Fruit fly (Drosophila melanogaster): ENCODE data around the gene CG4115.

The CG4115 gene

dm6 chr3R:12359837-12360236 is at the start of gene CG4115:
Gene CG4115, plus strand, starts transcription at chr3R:12360008.
- peak; percentile 33; the same call in 1 of the 2 replicates for TF ChIP-seq Ets98B (GFP tag; IDR thresholded peaks at IDR 0.05)
- no peak for TF ChIP-seq fd96Ca (GFP tag; IDR thresholded peaks at IDR 0.05)

dm6 chr3R:12311053-12311452 is 48.8 kb upstream of the CG4115 start, which contains the start of gene CG4066:
Gene CG4066, plus strand, starts transcription at chr3R:12311353.
- no peak for TF ChIP-seq Snoo (tag; optimal IDR thresholded peaks at IDR 0.05)
- no peak for TF ChIP-seq CG8159 (tag; optimal IDR thresholded peaks at IDR 0.05)
- no peak for TF ChIP-seq CG12605 (GFP tag; IDR thresholded peaks at IDR 0.05)
- no peak for TF ChIP-seq CG32121 (GFP tag; IDR thresholded peaks at IDR 0.05)
- no peak for TF ChIP-seq CG15710 (tag; optimal IDR thresholded peaks at IDR 0.05)
- TF ChIP-seq CG13204 (GFP tag; optimal IDR thresholded peaks at IDR 0.05): no peak
- TF ChIP-seq CG10348 (GFP tag; IDR thresholded peaks at IDR 0.05): no peak
- TF ChIP-seq fd96Ca (GFP tag; IDR thresholded peaks at IDR 0.05): no peak
- no peak for TF ChIP-seq rn (GFP tag; IDR thresholded peaks at IDR 0.05)
- no peak for TF ChIP-seq EcR (GFP tag; optimal IDR thresholded peaks at IDR 0.05)
- no peak for TF ChIP-seq CG8301 (tag; optimal IDR thresholded peaks at IDR 0.05)
- TF ChIP-seq CG17806 (tag; optimal IDR thresholded peaks at IDR 0.05): no peak

dm6 chr3R:12314236-12314635 is 45.6 kb upstream of the CG4115 start:
- TF ChIP-seq Pif1A (GFP tag; optimal IDR thresholded peaks at IDR 0.05) (peak; percentile 56), Pif1B (GFP tag; optimal IDR thresholded peaks at IDR 0.05) (peak; percentile 70), CG9948 (tag; optimal IDR thresholded peaks at IDR 0.05) (peak; percentile 85), rn (GFP tag; IDR thresholded peaks at IDR 0.05) (no peak), CG14655 (GFP tag; optimal IDR thresholded peaks at IDR 0.05) (peak; percentile 71), CG34367 (tag; optimal IDR thresholded peaks at IDR 0.05) (peak; percentile 75), Snoo (tag; optimal IDR thresholded peaks at IDR 0.05) (peak; percentile 77), CG8301 (tag; optimal IDR thresholded peaks at IDR 0.05) (peak; percentile 45), D1 (tag; optimal IDR thresholded peaks at IDR 0.05) (peak; percentile 46), CG17806 (tag; optimal IDR thresholded peaks at IDR 0.05) (peak; percentile 86), CG15710 (tag; optimal IDR thresholded peaks at IDR 0.05) (peak; percentile 79), EcR (GFP tag; optimal IDR thresholded peaks at IDR 0.05) (no peak), CG12605 (GFP tag; IDR thresholded peaks at IDR 0.05) (peak; percentile 14; the same call in 1 of the 2 replicates), CG10348 (GFP tag; IDR thresholded peaks at IDR 0.05) (no peak), gl (tag; optimal IDR thresholded peaks at IDR 0.05) (peak; percentile 72), CG4496 (GFP tag; IDR thresholded peaks at IDR 0.05) (peak; percentile 59; the same call in 2 of the 3 replicates), CG13204 (GFP tag; optimal IDR thresholded peaks at IDR 0.05) (peak; percentile 36), fd96Ca (GFP tag; IDR thresholded peaks at IDR 0.05) (peak; percentile 37; the same call in 1 of the 3 replicates), CG8159 (tag; optimal IDR thresholded peaks at IDR 0.05) (peak; percentile 88), Ets98B (GFP tag; IDR thresholded peaks at IDR 0.05) (no peak), CG32121 (GFP tag; IDR thresholded peaks at IDR 0.05) (no peak)

dm6 chr3R:12315455-12315854 is 44.4 kb upstream of the CG4115 start:
- TF ChIP-seq CG10348 (GFP tag; IDR thresholded peaks at IDR 0.05) (no peak), EcR (GFP tag; optimal IDR thresholded peaks at IDR 0.05) (no peak), CG15710 (tag; optimal IDR thresholded peaks at IDR 0.05) (no peak), CG8301 (tag; optimal IDR thresholded peaks at IDR 0.05) (peak; percentile 68), gl (tag; optimal IDR thresholded peaks at IDR 0.05) (no peak), Pif1A (GFP tag; optimal IDR thresholded peaks at IDR 0.05) (no peak), CG8159 (tag; optimal IDR thresholded peaks at IDR 0.05) (peak; percentile 21), CG14655 (GFP tag; optimal IDR thresholded peaks at IDR 0.05) (peak; percentile 83), Pif1B (GFP tag; optimal IDR thresholded peaks at IDR 0.05) (peak; percentile 6), rn (GFP tag; IDR thresholded peaks at IDR 0.05) (no peak), Ets98B (GFP tag; IDR thresholded peaks at IDR 0.05) (no peak; the same call in 1 of the 2 replicates), CG13204 (GFP tag; optimal IDR thresholded peaks at IDR 0.05) (no peak), CG9948 (tag; optimal IDR thresholded peaks at IDR 0.05) (peak; percentile 38), CG4496 (GFP tag; IDR thresholded peaks at IDR 0.05) (no peak), CG32121 (GFP tag; IDR thresholded peaks at IDR 0.05) (no peak), CG34367 (tag; optimal IDR thresholded peaks at IDR 0.05) (no peak), Snoo (tag; optimal IDR thresholded peaks at IDR 0.05) (no peak), CG17806 (tag; optimal IDR thresholded peaks at IDR 0.05) (peak; percentile 37), CG12605 (GFP tag; IDR thresholded peaks at IDR 0.05) (peak; percentile 38; the same call in 1 of the 2 replicates), D1 (tag; optimal IDR thresholded peaks at IDR 0.05) (no peak), fd96Ca (GFP tag; IDR thresholded peaks at IDR 0.05) (0 out of 3 replicates have a peak, but pooled peaks have one; percentile 46)

dm6 chr3R:12316420-12316819 is 43.4 kb upstream of the CG4115 start:
- TF ChIP-seq Pif1A (GFP tag; optimal IDR thresholded peaks at IDR 0.05): no peak
- TF ChIP-seq CG13204 (GFP tag; optimal IDR thresholded peaks at IDR 0.05): no peak
- TF ChIP-seq CG9948 (tag; optimal IDR thresholded peaks at IDR 0.05): no peak
- no peak for TF ChIP-seq EcR (GFP tag; optimal IDR thresholded peaks at IDR 0.05)
- no peak for TF ChIP-seq D1 (tag; optimal IDR thresholded peaks at IDR 0.05)
- TF ChIP-seq CG14655 (GFP tag; optimal IDR thresholded peaks at IDR 0.05): no peak
- TF ChIP-seq gl (tag; optimal IDR thresholded peaks at IDR 0.05): no peak
- TF ChIP-seq Pif1B (GFP tag; optimal IDR thresholded peaks at IDR 0.05): no peak
- TF ChIP-seq Ets98B (GFP tag; IDR thresholded peaks at IDR 0.05): no peak
- TF ChIP-seq rn (GFP tag; IDR thresholded peaks at IDR 0.05): no peak
- TF ChIP-seq CG34367 (tag; optimal IDR thresholded peaks at IDR 0.05): no peak
- no peak for TF ChIP-seq Snoo (tag; optimal IDR thresholded peaks at IDR 0.05)
- TF ChIP-seq CG15710 (tag; optimal IDR thresholded peaks at IDR 0.05): no peak
- TF ChIP-seq CG12605 (GFP tag; IDR thresholded peaks at IDR 0.05): no peak
- no peak for TF ChIP-seq CG17806 (tag; optimal IDR thresholded peaks at IDR 0.05)
- TF ChIP-seq CG10348 (GFP tag; IDR thresholded peaks at IDR 0.05): no peak

- TF ChIP-seq EcR (GFP tag; optimal IDR thresholded peaks at IDR 0.05) (no peak), CG4496 (GFP tag; IDR thresholded peaks at IDR 0.05) (no peak), CG14655 (GFP tag; optimal IDR thresholded peaks at IDR 0.05) (no peak), Pif1A (GFP tag; optimal IDR thresholded peaks at IDR 0.05) (no peak), CG34367 (tag; optimal IDR thresholded peaks at IDR 0.05) (no peak), Ets98B (GFP tag; IDR thresholded peaks at IDR 0.05) (no peak), CG10348 (GFP tag; IDR thresholded peaks at IDR 0.05) (no peak), CG8301 (tag; optimal IDR thresholded peaks at IDR 0.05) (no peak), D1 (tag; optimal IDR thresholded peaks at IDR 0.05) (no peak), Snoo (tag; optimal IDR thresholded peaks at IDR 0.05) (no peak)
Observed at dm6 chr3R:12317325-12317724, 42.5 kb upstream of the CG4115 start.
